Fruit fly (Drosophila melanogaster) whole organism, embryonic: ENCODE results near the gene Kdm3.

Source experiments
- Abd-B ChIP-seq: fragments of 200-800 bp; sonication (Bioruptor generic); optimal IDR thresholded peaks from 2 replicates; lab custom pipeline; 2018; ENCODE audit warnings: missing biosample characterization, mild to moderate bottlenecking, missing genetic modification characterization, moderate library complexity
- CG11723 ChIP-seq: fragments of 200-800 bp; sonication (Bioruptor generic); optimal IDR thresholded peaks from 2 replicates; lab custom pipeline; 2017; ENCODE audit warnings: missing biosample characterization, mild to moderate bottlenecking, missing genetic modification characterization
- CG15696 ChIP-seq: fragments of 200-800 bp; sonication (Bioruptor generic); optimal IDR thresholded peaks from 2 replicates; lab custom pipeline; 2019; ENCODE audit warnings: missing biosample characterization, mild to moderate bottlenecking, missing genetic modification characterization, moderate library complexity
- CG1603 ChIP-seq: fragments of 200-800 bp; sonication (Bioruptor generic); optimal IDR thresholded peaks from 2 replicates; lab custom pipeline; 2019; ENCODE audit warnings: missing biosample characterization, mild to moderate bottlenecking, missing genetic modification characterization, moderate library complexity
- CG16813 ChIP-seq: fragments of 200-800 bp; sonication (Bioruptor generic); IDR thresholded peaks from 3 replicates; pipeline ENCODE4 v1.3.6; 2022; ENCODE audit warnings: missing biosample characterization, missing genetic modification characterization; ENCODE audit not compliant: partially characterized antibody
- CG17568 ChIP-seq: fragments of 200-800 bp; sonication (Bioruptor generic); optimal IDR thresholded peaks from 2 replicates; lab custom pipeline; 2018; ENCODE audit warnings: missing biosample characterization, mild to moderate bottlenecking, missing genetic modification characterization, moderate library complexity
- CG2116 ChIP-seq: fragments of 200-800 bp; sonication (Bioruptor generic); optimal IDR thresholded peaks from 3 replicates; lab custom pipeline; 2018; ENCODE audit warnings: missing biosample characterization, mild to moderate bottlenecking, missing genetic modification characterization
- CG33213 ChIP-seq: fragments of 200-800 bp; sonication (Bioruptor generic); optimal IDR thresholded peaks from 3 replicates; lab custom pipeline; 2016; ENCODE audit warnings: missing biosample characterization, missing genetic modification characterization
- CG43689 ChIP-seq: fragments of 200-800 bp; sonication (Bioruptor generic); IDR thresholded peaks from 2 replicates; pipeline ENCODE4 v1.3.6; 2022; ENCODE audit warnings: missing biosample characterization, missing genetic modification characterization
- CG8924 ChIP-seq: fragments of 200-800 bp; optimal IDR thresholded peaks from 3 replicates; lab custom pipeline; 2019; ENCODE audit warnings: missing biosample characterization, mild to moderate bottlenecking, missing genetic modification characterization, moderate library complexity
- CTCF ChIP-seq: fragments of 200-800 bp; sonication (Bioruptor generic); optimal IDR thresholded peaks from 2 replicates; lab custom pipeline; 2017; ENCODE audit warnings: missing biosample characterization, mild to moderate bottlenecking, missing genetic modification characterization, moderate library complexity
- CkIIα-i1 ChIP-seq: fragments of 200-800 bp; sonication (Bioruptor generic); IDR thresholded peaks from 2 replicates; pipeline ENCODE4 v1.3.6; 2022; ENCODE audit warnings: missing biosample characterization, missing genetic modification characterization
- CoRest ChIP-seq: fragments of 200-800 bp; sonication (Bioruptor generic); optimal IDR thresholded peaks from 3 replicates; lab custom pipeline; 2018; ENCODE audit warnings: missing biosample characterization, mild to moderate bottlenecking, missing genetic modification characterization, moderate library complexity
- Doc3 ChIP-seq: fragments of 200-800 bp; sonication (Bioruptor generic); IDR thresholded peaks from 3 replicates; pipeline ENCODE4 v1.3.6; 2022; ENCODE audit warnings: missing biosample characterization, missing genetic modification characterization; ENCODE audit not compliant: partially characterized antibody
- Dp ChIP-seq: fragments of 200-800 bp; sonication (Bioruptor generic); optimal IDR thresholded peaks from 2 replicates; lab custom pipeline; 2018; ENCODE audit warnings: missing biosample characterization, mild to moderate bottlenecking, missing genetic modification characterization, moderate library complexity
- Elba2 ChIP-seq: fragments of 200-800 bp; sonication (Bioruptor generic); optimal IDR thresholded peaks from 3 replicates; lab custom pipeline; 2016; ENCODE audit warnings: missing biosample characterization, missing genetic modification characterization
- HmgZ ChIP-seq: fragments of 200-800 bp; sonication (Bioruptor generic); optimal IDR thresholded peaks from 2 replicates; lab custom pipeline; 2018; ENCODE audit warnings: missing biosample characterization, mild to moderate bottlenecking, missing genetic modification characterization
- Kr ChIP-seq: fragments of 200-800 bp; sonication (Bioruptor generic); optimal IDR thresholded peaks from 2 replicates; lab custom pipeline; 2017; ENCODE audit warnings: missing biosample characterization, mild to moderate bottlenecking, missing genetic modification characterization
- MESR4 ChIP-seq: fragments of 200-800 bp; sonication (Bioruptor generic); optimal IDR thresholded peaks from 2 replicates; lab custom pipeline; 2018; ENCODE audit warnings: missing biosample characterization, mild to moderate bottlenecking, missing genetic modification characterization, moderate library complexity
- Max ChIP-seq: fragments of 200-800 bp; sonication (Bioruptor generic); optimal IDR thresholded peaks from 2 replicates; lab custom pipeline; 2016; ENCODE audit warnings: missing biosample characterization, mild to moderate bottlenecking, missing genetic modification characterization
- PHDP ChIP-seq: fragments of 200-800 bp; sonication (Bioruptor generic); optimal IDR thresholded peaks from 3 replicates; lab custom pipeline; 2018; ENCODE audit warnings: missing biosample characterization, mild to moderate bottlenecking, missing genetic modification characterization, moderate library complexity
- Scr ChIP-seq: fragments of 200-800 bp; sonication (Bioruptor generic); IDR thresholded peaks from 2 replicates; pipeline ENCODE4 v1.3.6; 2022; ENCODE audit warnings: missing biosample characterization, missing genetic modification characterization; ENCODE audit not compliant: partially characterized antibody
- YL-1 ChIP-seq: fragments of 200-800 bp; sonication (Bioruptor generic); optimal IDR thresholded peaks from 3 replicates; lab custom pipeline; 2017; ENCODE audit warnings: missing biosample characterization, mild to moderate bottlenecking, missing genetic modification characterization
- amos ChIP-seq: fragments of 200-800 bp; sonication (Bioruptor generic); IDR thresholded peaks from 2 replicates; pipeline ENCODE4 v1.3.6; 2022; ENCODE audit warnings: missing biosample characterization, missing genetic modification characterization; ENCODE audit not compliant: partially characterized antibody
- ara ChIP-seq: fragments of 200-800 bp; sonication (Bioruptor generic); IDR thresholded peaks from 2 replicates; pipeline ENCODE4 v1.3.6; 2022; ENCODE audit warnings: missing biosample characterization, missing genetic modification characterization
- cad ChIP-seq: fragments of >200 bp; optimal IDR thresholded peaks from 2 replicates; lab custom pipeline; 2017; ENCODE audit warnings: missing biosample characterization, missing genetic modification characterization
- caup ChIP-seq: fragments of 200-800 bp; sonication (Bioruptor generic); optimal IDR thresholded peaks from 3 replicates; lab custom pipeline; 2017; ENCODE audit warnings: missing biosample characterization, mild to moderate bottlenecking, missing genetic modification characterization, moderate library complexity; ENCODE audit not compliant: severe bottlenecking
- chm ChIP-seq: fragments of 200-800 bp; sonication (Bioruptor generic); IDR thresholded peaks from 2 replicates; pipeline ENCODE4 v1.3.6; 2022; ENCODE audit warnings: missing biosample characterization, missing genetic modification characterization
- danr ChIP-seq: fragments of 200-800 bp; sonication (Bioruptor generic); IDR thresholded peaks from 2 replicates; pipeline ENCODE4 v1.3.6; 2022; ENCODE audit warnings: missing biosample characterization, missing genetic modification characterization
- exex ChIP-seq: fragments of 200-800 bp; sonication (Bioruptor generic); optimal IDR thresholded peaks from 4 replicates; lab custom pipeline; 2018; ENCODE audit warnings: missing biosample characterization, mild to moderate bottlenecking, missing genetic modification characterization, moderate library complexity
- gcm ChIP-seq: fragments of 200-800 bp; sonication (Bioruptor generic); optimal IDR thresholded peaks from 2 replicates; lab custom pipeline; 2019; ENCODE audit warnings: missing biosample characterization, mild to moderate bottlenecking, missing genetic modification characterization, moderate library complexity
- inv ChIP-seq: fragments of 200-800 bp; sonication (Bioruptor generic); IDR thresholded peaks from 2 replicates; pipeline ENCODE4 v1.3.6; 2022; ENCODE audit warnings: missing biosample characterization, missing genetic modification characterization; ENCODE audit not compliant: partially characterized antibody
- lilli ChIP-seq: fragments of 200-800 bp; sonication (Bioruptor generic); optimal IDR thresholded peaks from 3 replicates; lab custom pipeline; 2016; ENCODE audit warnings: missing biosample characterization, missing genetic modification characterization
- lov ChIP-seq, 2 experiments: fragments of 200-800 bp in 1 of 2; fragments of >200 bp in 1 of 2; sonication (Bioruptor generic) in 1 of 2; IDR thresholded peaks in 1 of 2; optimal IDR thresholded peaks in 1 of 2; 2 replicates in 1 of 2; 3 replicates in 1 of 2; pipeline versions ENCODE4 v1.3.6 to Lab custom; 2017 to 2022; ENCODE audit warnings: missing biosample characterization in 1 of 2, missing genetic modification characterization in 1 of 2
- nmo ChIP-seq: fragments of 200-800 bp; sonication (Bioruptor generic); optimal IDR thresholded peaks from 2 replicates; lab custom pipeline; 2018; ENCODE audit warnings: missing biosample characterization, mild to moderate bottlenecking, missing genetic modification characterization, moderate library complexity
- pho ChIP-seq: fragments of 200-800 bp; sonication (Bioruptor generic); optimal IDR thresholded peaks from 2 replicates; lab custom pipeline; 2016; ENCODE audit warnings: missing biosample characterization, missing genetic modification characterization
- run ChIP-seq: fragments of 200-800 bp; sonication (Bioruptor generic); optimal IDR thresholded peaks from 3 replicates; lab custom pipeline; 2018; ENCODE audit warnings: missing biosample characterization, mild to moderate bottlenecking, missing genetic modification characterization
- salm ChIP-seq: fragments of 200-800 bp; sonication (Bioruptor generic); optimal IDR thresholded peaks from 2 replicates; lab custom pipeline; 2018; ENCODE audit warnings: missing biosample characterization, mild to moderate bottlenecking, missing genetic modification characterization
- sd ChIP-seq: fragments of 200-800 bp; sonication (Bioruptor generic); optimal IDR thresholded peaks from 3 replicates; lab custom pipeline; 2018; ENCODE audit warnings: missing biosample characterization, mild to moderate bottlenecking, missing genetic modification characterization, moderate library complexity
- sim ChIP-seq: fragments of 200-800 bp; sonication (Bioruptor generic); IDR thresholded peaks from 2 replicates; pipeline ENCODE4 v1.3.6; 2022; ENCODE audit warnings: missing biosample characterization, missing genetic modification characterization
- sug ChIP-seq: fragments of 200-800 bp; optimal IDR thresholded peaks from 2 replicates; lab custom pipeline; 2019; ENCODE audit warnings: missing biosample characterization, mild to moderate bottlenecking, missing genetic modification characterization, moderate library complexity
- tin ChIP-seq: fragments of 200-800 bp; sonication (Bioruptor generic); optimal IDR thresholded peaks from 3 replicates; lab custom pipeline; 2016; ENCODE audit warnings: missing biosample characterization, missing genetic modification characterization
- tna ChIP-seq: fragments of 200-800 bp; sonication (Bioruptor generic); IDR thresholded peaks from 2 replicates; pipeline ENCODE4 v1.3.6; 2022; ENCODE audit warnings: missing biosample characterization, missing genetic modification characterization; ENCODE audit not compliant: partially characterized antibody
- trem ChIP-seq: fragments of 200-800 bp; optimal IDR thresholded peaks from 3 replicates; lab custom pipeline; 2019; ENCODE audit warnings: missing biosample characterization, mild to moderate bottlenecking, missing genetic modification characterization, moderate library complexity
- usp ChIP-seq: fragments of >200 bp; optimal IDR thresholded peaks from 2 replicates; lab custom pipeline; 2017; ENCODE audit warnings: missing biosample characterization, missing genetic modification characterization
- vfl ChIP-seq: fragments of 200-800 bp; sonication (Bioruptor generic); optimal IDR thresholded peaks from 2 replicates; lab custom pipeline; 2016; ENCODE audit warnings: missing biosample characterization, missing genetic modification characterization
- wek ChIP-seq: fragments of 200-800 bp; sonication (Bioruptor generic); optimal IDR thresholded peaks from 3 replicates; lab custom pipeline; 2018; ENCODE audit warnings: missing biosample characterization, mild to moderate bottlenecking, missing genetic modification characterization, moderate library complexity

Gene Kdm3

dm6 chr3R:9503329-9504088, 12.3 kb upstream of the Kdm3 start (continued):
- TF ChIP-seq chm (0 out of 2 replicates have a peak, but pooled peaks have one; percentile 27), run (tag; lab: Kevin White, UChicago) (no peak), danr (GFP tag; lab: Robert Waterston, UW) (no peak), wek (GFP tag; lab: Kevin White, UChicago) (peak; percentile 15), lov (optimal IDR thresholded peaks at IDR 0.05; lab: Kevin White, UChicago) (no peak), lov (GFP tag; IDR thresholded peaks at IDR 0.05; lab: Robert Waterston, UW) (0 out of 3 replicates have a peak, but pooled peaks have one; percentile 23), ara (GFP tag; lab: Robert Waterston, UW) (0 out of 2 replicates have a peak, but pooled peaks have one; percentile 38)

dm6 chr3R:9504355-9504754, 11.5 kb upstream of the Kdm3 start, which contains the start of gene CG8149:
CG8149 (plus strand) TSS chr3R:9504656.
- TF ChIP-seq sim (GFP tag; lab: Robert Waterston, UW) (no peak), CG1603 (tag; lab: Kevin White, UChicago) (peak; percentile 35), pho (GFP tag; lab: Kevin White, UChicago) (no peak), caup (GFP tag; lab: Kevin White, UChicago) (no peak), lilli (peak; percentile 5), MESR4 (GFP tag; lab: Kevin White, UChicago) (peak; percentile 76), CkIIα-i1 (no peak), CG11723 (GFP tag; lab: Kevin White, UChicago) (no peak), nmo (GFP tag; lab: Kevin White, UChicago) (peak; percentile 68), Doc3 (GFP tag; lab: Robert Waterston, UW) (peak; percentile 97), cad (GFP tag; lab: Kevin White, UChicago) (no peak), Abd-B (GFP tag; lab: Kevin White, UChicago) (no peak), CG33213 (GFP tag; lab: Kevin White, UChicago) (peak; percentile 48), Elba2 (GFP tag; lab: Kevin White, UChicago) (no peak), Dp (peak; percentile 64), CG15696 (peak; percentile 8), usp (GFP tag; lab: Kevin White, UChicago) (no peak), Max (GFP tag; lab: Kevin White, UChicago) (peak; percentile 40), CG17568 (peak; percentile 25), amos (GFP tag; lab: Robert Waterston, UW) (peak; percentile 86), YL-1 (GFP tag; lab: Kevin White, UChicago) (peak; percentile 71), gcm (GFP tag; lab: Kevin White, UChicago) (no peak), CG43689 (GFP tag; lab: Robert Waterston, UW) (no peak), HmgZ (peak; percentile 21), CG16813 (GFP tag; lab: Robert Waterston, UW) (peak; percentile 80), tna (GFP tag; lab: Robert Waterston, UW) (peak; percentile 76), CoRest (tag; lab: Kevin White, UChicago) (peak; percentile 52), inv (GFP tag; lab: Robert Waterston, UW) (peak; percentile 77), CG2116 (peak; percentile 83), CG8924 (tag; lab: Kevin White, UChicago) (peak; percentile 72), tin (GFP tag; lab: Kevin White, UChicago) (no peak), sug (tag; lab: Kevin White, UChicago) (peak; percentile 41), CTCF (GFP tag; lab: Kevin White, UChicago) (peak; percentile 16), salm (peak; percentile 20), PHDP (tag; lab: Kevin White, UChicago) (peak; percentile 41), Kr (GFP tag; lab: Kevin White, UChicago) (no peak), trem (tag; lab: Kevin White, UChicago) (peak; percentile 85), Scr (peak; percentile 96), exex (tag; lab: Kevin White, UChicago) (peak; percentile 59), vfl (GFP tag; lab: Kevin White, UChicago) (no peak), sd (tag; lab: Kevin White, UChicago) (peak; percentile 42)
